Fruit fly (Drosophila melanogaster) whole organism, embryonic: ENCODE results near the gene Invadolysin.
A peak's percentile ranks its signal among the peaks of the same experiment; 100 is the strongest.

Experiments
- Bteb2 ChIP-seq: fragments of 200-800 bp; sonication (Bioruptor generic); optimal IDR thresholded peaks from 2 replicates; lab custom pipeline; 2016; ENCODE audit warnings: missing biosample characterization, missing genetic modification characterization
- C15 ChIP-seq: fragments of 200-800 bp; sonication (Bioruptor generic); IDR thresholded peaks from 3 replicates; pipeline ENCODE4 v1.3.6; 2022; ENCODE audit warnings: missing biosample characterization, missing genetic modification characterization
- CG10274 ChIP-seq: fragments of 200-800 bp; sonication (Bioruptor generic); optimal IDR thresholded peaks from 3 replicates; lab custom pipeline; 2017; ENCODE audit warnings: missing biosample characterization, mild to moderate bottlenecking, missing genetic modification characterization
- CG12391 ChIP-seq: fragments of 200-800 bp; sonication (Bioruptor generic); optimal IDR thresholded peaks from 3 replicates; lab custom pipeline; 2018; ENCODE audit warnings: missing biosample characterization, mild to moderate bottlenecking, missing genetic modification characterization, moderate library complexity
- CG12942 ChIP-seq: fragments of 200-800 bp; sonication (Bioruptor generic); optimal IDR thresholded peaks from 3 replicates; lab custom pipeline; 2016; ENCODE audit warnings: missing biosample characterization, missing genetic modification characterization
- CG13624 ChIP-seq: fragments of 200-800 bp; sonication (Bioruptor generic); optimal IDR thresholded peaks from 2 replicates; lab custom pipeline; 2016; ENCODE audit warnings: missing biosample characterization, missing genetic modification characterization
- CG14050 ChIP-seq: fragments of 200-800 bp; sonication (Bioruptor generic); IDR thresholded peaks from 3 replicates; pipeline ENCODE4 v1.3.6; 2022; ENCODE audit warnings: missing biosample characterization, missing genetic modification characterization
- CG15269 ChIP-seq: fragments of 200-800 bp; sonication (Bioruptor generic); optimal IDR thresholded peaks from 2 replicates; lab custom pipeline; 2018; ENCODE audit warnings: missing biosample characterization, mild to moderate bottlenecking, missing genetic modification characterization, moderate library complexity
- CG18619 ChIP-seq: fragments of 200-800 bp; sonication (Bioruptor generic); optimal IDR thresholded peaks from 3 replicates; lab custom pipeline; 2017; ENCODE audit warnings: missing biosample characterization, mild to moderate bottlenecking, missing genetic modification characterization
- CG2199 ChIP-seq: fragments of 200-800 bp; sonication (Bioruptor generic); IDR thresholded peaks from 3 replicates; pipeline ENCODE4 v1.3.6; 2022; ENCODE audit warnings: missing biosample characterization, missing genetic modification characterization
- CG2678 ChIP-seq: fragments of 200-800 bp; sonication (Bioruptor generic); optimal IDR thresholded peaks from 3 replicates; lab custom pipeline; 2019; ENCODE audit warnings: missing biosample characterization, mild to moderate bottlenecking, missing genetic modification characterization, moderate library complexity
- CG34376 ChIP-seq: fragments of 200-800 bp; sonication (Bioruptor generic); optimal IDR thresholded peaks from 2 replicates; lab custom pipeline; 2018; ENCODE audit warnings: missing biosample characterization, mild to moderate bottlenecking, missing genetic modification characterization
- CG9817 ChIP-seq: fragments of 200-800 bp; sonication (Bioruptor generic); optimal IDR thresholded peaks from 2 replicates; lab custom pipeline; 2018; ENCODE audit warnings: missing biosample characterization, mild to moderate bottlenecking, missing genetic modification characterization, moderate library complexity
- CG9876 ChIP-seq: fragments of 200-800 bp; sonication (Bioruptor generic); optimal IDR thresholded peaks from 2 replicates; lab custom pipeline; 2016; ENCODE audit warnings: missing biosample characterization, missing genetic modification characterization
- Fer2 ChIP-seq: fragments of 200-800 bp; sonication (Bioruptor generic); optimal IDR thresholded peaks from 2 replicates; lab custom pipeline; 2018; ENCODE audit warnings: missing biosample characterization, mild to moderate bottlenecking, missing genetic modification characterization, moderate library complexity
- Fer3 ChIP-seq: fragments of 200-800 bp; sonication (Bioruptor generic); optimal IDR thresholded peaks from 2 replicates; lab custom pipeline; 2018; ENCODE audit warnings: missing biosample characterization, mild to moderate bottlenecking, missing genetic modification characterization, moderate library complexity
- HLH54F ChIP-seq: fragments of 200-800 bp; sonication (Bioruptor generic); optimal IDR thresholded peaks from 3 replicates; lab custom pipeline; 2016; ENCODE audit warnings: missing biosample characterization, missing genetic modification characterization
- Hmx ChIP-seq: fragments of 200-800 bp; sonication (Bioruptor generic); optimal IDR thresholded peaks from 2 replicates; lab custom pipeline; 2016; ENCODE audit warnings: missing biosample characterization, missing genetic modification characterization
- Hsf ChIP-seq: fragments of 200-800 bp; sonication (Bioruptor generic); optimal IDR thresholded peaks from 3 replicates; lab custom pipeline; 2016; ENCODE audit warnings: missing biosample characterization, missing genetic modification characterization
- Lim3 ChIP-seq: fragments of 200-800 bp; sonication (Bioruptor generic); IDR thresholded peaks from 2 replicates; pipeline ENCODE4 v1.3.6; 2022; ENCODE audit warnings: missing biosample characterization, missing genetic modification characterization
- MBD-R2 ChIP-seq: fragments of 200-800 bp; sonication (Bioruptor generic); IDR thresholded peaks from 2 replicates; pipeline ENCODE4 v1.3.6; 2022; ENCODE audit warnings: missing biosample characterization, missing genetic modification characterization
- Meics ChIP-seq: fragments of 200-800 bp; sonication (Bioruptor generic); optimal IDR thresholded peaks from 2 replicates; lab custom pipeline; 2017; ENCODE audit warnings: missing biosample characterization, mild to moderate bottlenecking, missing genetic modification characterization
- Pdp1 ChIP-seq, 2 experiments: fragments of 200-800 bp; sonication (Bioruptor generic); optimal IDR thresholded peaks; 3 replicates each; lab custom pipeline; 2016; ENCODE audit warnings: missing biosample characterization in 2 of 2, missing genetic modification characterization in 2 of 2, mild to moderate bottlenecking in 1 of 2, moderate library complexity in 1 of 2
- Rx ChIP-seq: fragments of 200-800 bp; sonication (Bioruptor generic); IDR thresholded peaks from 2 replicates; pipeline ENCODE4 v1.3.6; 2022; ENCODE audit warnings: missing biosample characterization, missing genetic modification characterization
- Side ChIP-seq: fragments of 200-800 bp; sonication (Bioruptor generic); optimal IDR thresholded peaks from 2 replicates; lab custom pipeline; 2016; ENCODE audit warnings: missing biosample characterization, missing genetic modification characterization
- Spps ChIP-seq: fragments of 200-800 bp; sonication (Bioruptor generic); optimal IDR thresholded peaks from 2 replicates; lab custom pipeline; 2018; ENCODE audit warnings: missing biosample characterization, mild to moderate bottlenecking, missing genetic modification characterization
- Xbp1 ChIP-seq: fragments of 200-800 bp; sonication (Bioruptor generic); optimal IDR thresholded peaks from 3 replicates; lab custom pipeline; 2016; ENCODE audit warnings: missing biosample characterization, mild to moderate bottlenecking, missing genetic modification characterization
- aop ChIP-seq: fragments of 200-800 bp; sonication (Bioruptor generic); IDR thresholded peaks from 2 replicates; pipeline ENCODE4 v1.3.6; 2022; ENCODE audit warnings: missing biosample characterization, missing genetic modification characterization
- ato ChIP-seq: fragments of 200-800 bp; sonication (Bioruptor generic); IDR thresholded peaks from 2 replicates; pipeline ENCODE4 v1.3.6; 2022; ENCODE audit warnings: missing biosample characterization, missing genetic modification characterization; ENCODE audit not compliant: partially characterized antibody
- bcd ChIP-seq: fragments of 200-800 bp; sonication (Bioruptor generic); optimal IDR thresholded peaks from 2 replicates; lab custom pipeline; 2017; ENCODE audit warnings: missing biosample characterization, mild to moderate bottlenecking, missing genetic modification characterization
- bsh ChIP-seq, 2 experiments: fragments of 200-800 bp; sonication (Bioruptor generic); optimal IDR thresholded peaks; 2 replicates each; lab custom pipeline; 2017 to 2018; ENCODE audit warnings: mild to moderate bottlenecking in 2 of 2, missing biosample characterization in 2 of 2, missing genetic modification characterization in 2 of 2, moderate library complexity in 1 of 2
- btn ChIP-seq: fragments of 200-800 bp; sonication (Bioruptor generic); optimal IDR thresholded peaks from 2 replicates; lab custom pipeline; 2016; ENCODE audit warnings: missing biosample characterization, missing genetic modification characterization
- cas ChIP-seq: fragments of 200-800 bp; sonication (Bioruptor generic); IDR thresholded peaks from 2 replicates; pipeline ENCODE4 v1.3.6; 2022; ENCODE audit warnings: missing biosample characterization, missing genetic modification characterization
- cg ChIP-seq: fragments of 200-800 bp; sonication (Bioruptor generic); optimal IDR thresholded peaks from 3 replicates; lab custom pipeline; 2019; ENCODE audit warnings: missing biosample characterization, mild to moderate bottlenecking, missing genetic modification characterization, moderate library complexity
- corto ChIP-seq: fragments of 200-800 bp; sonication (Bioruptor generic); optimal IDR thresholded peaks from 2 replicates; lab custom pipeline; 2016; ENCODE audit warnings: missing biosample characterization, mild to moderate bottlenecking, missing genetic modification characterization, moderate library complexity
- crp ChIP-seq, 2 experiments: fragments of 200-800 bp; sonication (Bioruptor generic); optimal IDR thresholded peaks; 2 replicates in 1 of 2; 3 replicates in 1 of 2; lab custom pipeline; 2017; ENCODE audit warnings: missing biosample characterization in 2 of 2, missing genetic modification characterization in 2 of 2, mild to moderate bottlenecking in 1 of 2, moderate library complexity in 1 of 2
- dati ChIP-seq: fragments of 200-800 bp; sonication (Bioruptor generic); IDR thresholded peaks from 2 replicates; pipeline ENCODE4 v1.3.6; 2022; ENCODE audit warnings: missing biosample characterization, missing genetic modification characterization
- dpn ChIP-seq, 2 experiments: fragments of 200-800 bp; sonication (Bioruptor generic); optimal IDR thresholded peaks; 3 replicates each; lab custom pipeline; 2016; ENCODE audit warnings: missing biosample characterization in 2 of 2, missing genetic modification characterization in 2 of 2
- esg ChIP-seq: fragments of 200-800 bp; sonication (Bioruptor generic); conservative IDR thresholded peaks from 2 replicates; pipeline ENCODE4 v1.3.6; 2022; ENCODE audit warnings: missing biosample characterization, missing genetic modification characterization
- gt ChIP-seq: fragments of 200-800 bp; sonication (Bioruptor generic); IDR thresholded peaks from 2 replicates; pipeline ENCODE4 v1.3.6; 2022; ENCODE audit warnings: missing biosample characterization, missing genetic modification characterization
- kni ChIP-seq: fragments of 200-800 bp; sonication (Bioruptor generic); optimal IDR thresholded peaks from 3 replicates; lab custom pipeline; 2017; ENCODE audit warnings: mild to moderate bottlenecking, missing biosample characterization, missing genetic modification reagents, missing genetic modification characterization
- mam ChIP-seq: fragments of 200-800 bp; sonication (Bioruptor generic); optimal IDR thresholded peaks from 3 replicates; lab custom pipeline; 2016; ENCODE audit warnings: missing biosample characterization, missing genetic modification characterization
- nerfin-2 ChIP-seq: fragments of 200-800 bp; sonication (Bioruptor generic); IDR thresholded peaks from 2 replicates; pipeline ENCODE4 v1.3.6; 2022; ENCODE audit warnings: missing biosample characterization, missing genetic modification characterization; ENCODE audit not compliant: partially characterized antibody
- odd ChIP-seq: fragments of 200-800 bp; sonication (Bioruptor generic); optimal IDR thresholded peaks from 2 replicates; lab custom pipeline; 2017; ENCODE audit warnings: missing biosample characterization, mild to moderate bottlenecking, missing genetic modification characterization
- sd ChIP-seq: fragments of 200-800 bp; sonication (Bioruptor generic); optimal IDR thresholded peaks from 3 replicates; lab custom pipeline; 2018; ENCODE audit warnings: missing biosample characterization, mild to moderate bottlenecking, missing genetic modification characterization, moderate library complexity
- stwl ChIP-seq: fragments of 200-800 bp; sonication (Bioruptor generic); optimal IDR thresholded peaks from 3 replicates; lab custom pipeline; 2018; ENCODE audit warnings: missing biosample characterization, mild to moderate bottlenecking, missing genetic modification characterization, moderate library complexity
- tx ChIP-seq: fragments of 200-800 bp; sonication (Bioruptor generic); optimal IDR thresholded peaks from 2 replicates; lab custom pipeline; 2016; ENCODE audit warnings: missing biosample characterization, missing genetic modification characterization
- wek ChIP-seq: fragments of 200-800 bp; sonication (Bioruptor generic); optimal IDR thresholded peaks from 3 replicates; lab custom pipeline; 2018; ENCODE audit warnings: missing biosample characterization, mild to moderate bottlenecking, missing genetic modification characterization, moderate library complexity

The Invadolysin gene

DNA sequence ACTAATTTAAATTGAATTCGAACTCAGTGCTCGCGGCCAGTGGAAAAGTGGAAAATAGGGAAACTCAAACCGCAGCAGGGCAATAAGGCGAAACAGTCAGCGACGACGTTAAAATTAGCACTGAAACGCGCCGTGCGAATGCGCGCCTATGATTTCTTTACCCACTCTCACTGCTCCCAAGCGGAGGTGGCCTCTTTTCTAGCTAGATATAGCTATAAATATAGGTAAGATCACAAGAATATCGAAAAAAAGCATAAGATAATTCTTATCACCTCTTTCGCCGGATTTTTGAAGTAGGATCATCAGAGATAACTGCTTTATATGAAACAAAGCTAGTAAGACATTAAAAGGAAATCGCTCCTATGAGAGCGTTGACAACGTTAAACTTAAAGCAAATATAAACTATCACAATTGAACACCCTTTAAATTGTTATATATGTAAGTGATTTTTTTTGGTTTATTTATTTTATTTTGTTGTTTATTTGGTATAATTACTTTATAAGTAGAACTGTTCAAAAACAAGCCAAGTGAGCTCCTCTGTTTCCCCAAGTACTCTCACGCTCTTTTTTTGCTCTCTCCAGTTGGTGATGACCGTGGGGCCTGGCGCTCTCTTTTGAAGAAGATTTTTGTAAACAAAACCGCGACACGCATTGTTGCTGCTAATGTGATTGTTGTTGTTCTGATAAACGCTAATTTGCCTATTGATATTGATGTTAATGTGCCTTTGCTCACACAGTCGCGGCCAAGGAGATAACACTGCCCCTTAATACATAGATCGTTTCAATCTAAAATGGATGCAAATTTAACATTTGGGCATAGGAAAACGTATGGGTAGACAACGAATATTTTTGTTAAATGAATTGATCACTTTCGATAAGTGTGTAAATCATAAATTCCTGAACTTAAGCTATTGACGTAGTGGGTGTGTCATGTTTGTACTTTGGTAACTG is 4.5 kb upstream of the Invadolysin start, which contains the start of gene tws (continued):
- TF ChIP-seq CG34376 (GFP tag; lab: Kevin White, UChicago), result peak; percentile 36
- TF ChIP-seq btn (GFP tag; lab: Kevin White, UChicago), result no peak
- peak; percentile 59; the same call in 1 of the 3 replicates for TF ChIP-seq CG2199 (GFP tag; lab: Robert Waterston, UW)
- no peak for TF ChIP-seq cg
- TF ChIP-seq CG2678 (tag; lab: Kevin White, UChicago), result peak; percentile 64
- no peak for TF ChIP-seq aop (GFP tag; lab: Robert Waterston, UW)
- peak; percentile 52 for TF ChIP-seq odd (GFP tag; lab: Kevin White, UChicago)
- TF ChIP-seq esg (GFP tag; lab: Robert Waterston, UW), result no peak
- TF ChIP-seq crp (GFP tag; optimal IDR thresholded peaks at IDR 0.05; lab: Kevin White, UChicago), result no peak
- TF ChIP-seq Fer3 (tag; lab: Kevin White, UChicago), result no peak
- no peak for TF ChIP-seq CG10274 (GFP tag; lab: Kevin White, UChicago)
- TF ChIP-seq Pdp1 (GFP tag; optimal IDR thresholded peaks at IDR 0.05; lab: Kevin White, UChicago), result peak; percentile 13 to 47
- no peak for TF ChIP-seq ato (GFP tag; lab: Robert Waterston, UW)
- peak; percentile 65 for TF ChIP-seq CG15269
- TF ChIP-seq CG18619 (GFP tag; lab: Kevin White, UChicago), result peak; percentile 14
- no peak for TF ChIP-seq kni (GFP tag; lab: Kevin White, UChicago)
- peak; percentile 39 for TF ChIP-seq Hsf (GFP tag; lab: Kevin White, UChicago)
- TF ChIP-seq Meics (GFP tag; lab: Kevin White, UChicago), result peak; percentile 56
- TF ChIP-seq bcd, result peak; percentile 40
- TF ChIP-seq CG12942 (GFP tag; lab: Kevin White, UChicago), result no peak
- TF ChIP-seq Xbp1, result peak; percentile 39
- peak; percentile 50; the same call in 1 of the 2 replicates for TF ChIP-seq dati (GFP tag; lab: Robert Waterston, UW)
- TF ChIP-seq HLH54F, result peak; percentile 13
- peak; percentile 30 for TF ChIP-seq corto
- peak; percentile 22; the same call in 1 of the 2 replicates for TF ChIP-seq MBD-R2 (GFP tag; lab: Robert Waterston, UW)
- no peak for TF ChIP-seq tx
- peak; percentile 41 for TF ChIP-seq CG13624 (GFP tag; lab: Kevin White, UChicago)
- peak; percentile 29 for TF ChIP-seq CG12391 (tag; lab: Kevin White, UChicago)
- no peak for TF ChIP-seq Side (GFP tag; lab: Kevin White, UChicago)
- TF ChIP-seq stwl (tag; lab: Kevin White, UChicago), result no peak
- no peak for TF ChIP-seq CG9876
- TF ChIP-seq sd (tag; lab: Kevin White, UChicago), result peak; percentile 83
- no peak for TF ChIP-seq Lim3 (GFP tag; lab: Robert Waterston, UW)
- TF ChIP-seq Hmx (GFP tag; lab: Kevin White, UChicago), result no peak
- TF ChIP-seq wek, result peak; percentile 67
- no peak; the same call in 2 of the 3 replicates for TF ChIP-seq CG14050 (GFP tag; lab: Robert Waterston, UW)
- no peak for TF ChIP-seq Bteb2 (GFP tag; lab: Kevin White, UChicago)
- TF ChIP-seq C15 (GFP tag; lab: Robert Waterston, UW), result peak; percentile 23; the same call in 1 of the 3 replicates
- TF ChIP-seq bsh (GFP tag; optimal IDR thresholded peaks at IDR 0.05; lab: Kevin White, UChicago), result peak; percentile 6 to 23
- peak; percentile 28; the same call in 1 of the 2 replicates for TF ChIP-seq cas (GFP tag; lab: Robert Waterston, UW)
- TF ChIP-seq Fer2 (tag; lab: Kevin White, UChicago), result no peak
- no peak for TF ChIP-seq Rx (GFP tag; lab: Robert Waterston, UW)
- TF ChIP-seq dpn (GFP tag; optimal IDR thresholded peaks at IDR 0.05; lab: Kevin White, UChicago), result peak in 1 of 2 experiments; percentile 48
- peak; percentile 48 for TF ChIP-seq mam (GFP tag; lab: Kevin White, UChicago)
- no peak for TF ChIP-seq Spps (tag; lab: Kevin White, UChicago)
- peak; percentile 37 for TF ChIP-seq CG9817 (tag; lab: Kevin White, UChicago)
- no peak for TF ChIP-seq nerfin-2 (GFP tag; lab: Robert Waterston, UW)
- no peak for TF ChIP-seq gt (GFP tag; lab: Robert Waterston, UW)
